Fruit fly (Drosophila melanogaster) S2 (cell line): ENCODE results near the gene GluClalpha.

Experiments used
- CG8478 ChIP-seq: fragments of >200 bp; optimal IDR thresholded peaks from 2 replicates; lab custom pipeline; 2018
- CTCF ChIP-seq, 2 experiments: fragments of >200 bp; optimal IDR thresholded peaks; 2 replicates each; lab custom pipeline; 2018

DNA sequence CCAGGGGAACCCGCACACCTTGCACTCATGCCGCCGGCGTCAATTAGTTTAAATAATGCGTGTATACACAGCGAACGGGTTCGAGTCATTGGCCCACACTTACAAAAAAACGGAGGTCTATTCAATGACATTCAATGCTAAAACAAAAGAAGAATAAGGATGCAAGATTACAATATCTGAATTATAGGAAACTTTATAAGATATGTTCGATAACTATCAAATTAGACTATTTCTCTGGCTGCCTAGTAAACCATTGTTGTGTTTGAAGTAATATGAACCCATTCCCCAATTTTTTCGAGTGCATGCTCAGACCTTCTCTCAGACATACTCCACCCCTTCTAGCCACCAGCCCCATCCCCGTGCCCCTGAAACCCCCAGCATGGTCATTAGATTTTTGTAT, 90.5 kb downstream of the GluClalpha start:
- no peak for TF ChIP-seq CG8478
- no peak for TF ChIP-seq CTCF (optimal IDR thresholded peaks at IDR 0.05; lab: Kevin White, UChicago)
